Worm (Caenorhabditis elegans): ENCODE results near the gene C16H3.3.

ce11 chrX:17640790-17641189 is 30.9 kb upstream of the C16H3.3 start, which contains the start of gene H18N23.2:
- TF ChIP-seq tbx-11 (GFP tag; IDR thresholded peaks at IDR 0.05) (no peak), ama-1 (optimal IDR thresholded peaks at IDR 0.05) (no peak), tra-4 (tag; optimal IDR thresholded peaks at IDR 0.05) (no peak), hnd-1 (tag; optimal IDR thresholded peaks at IDR 0.05) (no peak), flt-1 (GFP tag; IDR thresholded peaks at IDR 0.05) (no peak), scrt-1 (GFP tag; IDR thresholded peaks at IDR 0.05) (no peak), pes-1 (GFP tag; IDR thresholded peaks at IDR 0.05) (no peak), ets-7 (tag; optimal IDR thresholded peaks at IDR 0.05) (no peak)

Data from whole organism, early embryonic.